Fruit fly (Drosophila melanogaster): ENCODE results near the gene CG6686.

Gene CG6686

dm6 chr2L:12004211-12004979, 16.6 kb upstream of the CG6686 start (continued):
- TF ChIP-seq NfI (GFP tag; optimal IDR thresholded peaks at IDR 0.05) = peak; percentile 22
- no peak for TF ChIP-seq br (optimal IDR thresholded peaks at IDR 0.05)
- no peak for TF ChIP-seq vvl (GFP tag; IDR thresholded peaks at IDR 0.05)
- TF ChIP-seq pan (optimal IDR thresholded peaks at IDR 0.05) = no peak
- TF ChIP-seq pan (GFP tag; optimal IDR thresholded peaks at IDR 0.05 in 1 of 2, IDR thresholded peaks at IDR 0.05 in 1 of 2) = no peak
- TF ChIP-seq Elba2 (GFP tag; optimal IDR thresholded peaks at IDR 0.05) = no peak
- no peak for TF ChIP-seq hth (optimal IDR thresholded peaks at IDR 0.05)
- peak; percentile 58 for TF ChIP-seq BEAF-32 (GFP tag; optimal IDR thresholded peaks at IDR 0.05)
- TF ChIP-seq MESR4 (GFP tag; optimal IDR thresholded peaks at IDR 0.05) = no peak
- TF ChIP-seq ato (GFP tag; IDR thresholded peaks at IDR 0.05; ENCODE audit: partially characterized antibody) = no peak
- TF ChIP-seq CG9609 (GFP tag; optimal IDR thresholded peaks at IDR 0.05) = peak; percentile 18
- no peak for TF ChIP-seq esg (GFP tag; conservative IDR thresholded peaks at IDR 0.05)
- peak; percentile 65 for TF ChIP-seq CG12391 (tag; optimal IDR thresholded peaks at IDR 0.05)
- peak; percentile 55 for TF ChIP-seq tap (tag; optimal IDR thresholded peaks at IDR 0.05)
- TF ChIP-seq Fer1 (GFP tag; optimal IDR thresholded peaks at IDR 0.05) = peak; percentile 80
- no peak for TF ChIP-seq chinmo (GFP tag; IDR thresholded peaks at IDR 0.05; ENCODE audit: partially characterized antibody)
- TF ChIP-seq sd (tag; optimal IDR thresholded peaks at IDR 0.05) = peak; percentile 100
- no peak for TF ChIP-seq slbo (GFP tag; IDR thresholded peaks at IDR 0.05)
- TF ChIP-seq Ada2b (GFP tag; IDR thresholded peaks at IDR 0.05) = no peak
- peak; percentile 85 for TF ChIP-seq org-1 (GFP tag; optimal IDR thresholded peaks at IDR 0.05)
- TF ChIP-seq ac (GFP tag; optimal IDR thresholded peaks at IDR 0.05) = peak; percentile 86
- peak; percentile 88 for TF ChIP-seq fd102C (GFP tag; optimal IDR thresholded peaks at IDR 0.05)
- no peak for TF ChIP-seq so (GFP tag; IDR thresholded peaks at IDR 0.05)
- TF ChIP-seq dm (GFP tag; optimal IDR thresholded peaks at IDR 0.05) = no peak
- TF ChIP-seq Oaz (GFP tag; IDR thresholded peaks at IDR 0.05) = no peak
- TF ChIP-seq CG11695 (GFP tag; IDR thresholded peaks at IDR 0.05) = no peak
- no peak for TF ChIP-seq CG16815 (GFP tag; optimal IDR thresholded peaks at IDR 0.05)
- no peak for TF ChIP-seq jumu (GFP tag; optimal IDR thresholded peaks at IDR 0.05)
- peak; percentile 7 for TF ChIP-seq slp2 (GFP tag; optimal IDR thresholded peaks at IDR 0.05)
- no peak for TF ChIP-seq mld (GFP tag; IDR thresholded peaks at IDR 0.05; ENCODE audit: partially characterized antibody)
- TF ChIP-seq Meics (GFP tag; optimal IDR thresholded peaks at IDR 0.05) = peak; percentile 60
- TF ChIP-seq jigr1 (GFP tag; IDR thresholded peaks at IDR 0.05) = no peak
- TF ChIP-seq wek (GFP tag; optimal IDR thresholded peaks at IDR 0.05) = peak; percentile 88
- no peak for TF ChIP-seq usp (GFP tag; optimal IDR thresholded peaks at IDR 0.05)
- no peak for TF ChIP-seq CG14050 (GFP tag; IDR thresholded peaks at IDR 0.05)
- peak; percentile 77 for TF ChIP-seq CG31365 (tag; optimal IDR thresholded peaks at IDR 0.05)
- no peak for TF ChIP-seq gt (GFP tag; IDR thresholded peaks at IDR 0.05)
- TF ChIP-seq z (GFP tag; IDR thresholded peaks at IDR 0.05) = no peak
- TF ChIP-seq bbx (GFP tag; IDR thresholded peaks at IDR 0.05; ENCODE audit: partially characterized antibody) = no peak
- TF ChIP-seq CG11093 (GFP tag; IDR thresholded peaks at IDR 0.05) = no peak
- TF ChIP-seq Spps (tag; optimal IDR thresholded peaks at IDR 0.05) = peak; percentile 7
- no peak for TF ChIP-seq tgo (GFP tag; IDR thresholded peaks at IDR 0.05)
- TF ChIP-seq lmd (GFP tag; IDR thresholded peaks at IDR 0.05) = no peak
- TF ChIP-seq Hr78 (GFP tag; optimal IDR thresholded peaks at IDR 0.05) = no peak
- TF ChIP-seq CG15696 (tag; optimal IDR thresholded peaks at IDR 0.05) = peak; percentile 77
- TF ChIP-seq bab2 (GFP tag; optimal IDR thresholded peaks at IDR 0.05) = peak; percentile 56
- TF ChIP-seq CG6683 (GFP tag; optimal IDR thresholded peaks at IDR 0.05) = peak; percentile 69
- TF ChIP-seq CG10565 (GFP tag; optimal IDR thresholded peaks at IDR 0.05) = no peak
- no peak for TF ChIP-seq gsb (GFP tag; IDR thresholded peaks at IDR 0.05)
- peak; percentile 77 for TF ChIP-seq CG12219 (GFP tag; optimal IDR thresholded peaks at IDR 0.05)
- TF ChIP-seq CG18262 (tag; optimal IDR thresholded peaks at IDR 0.05) = peak; percentile 63

All from whole organism, embryonic.